Fruit fly (Drosophila melanogaster): ENCODE data around the gene Exo84.

dm6 chr3R:26026631-26027274 is 25.3 kb downstream of the Exo84 start:
- no peak for TF ChIP-seq Pif1A (GFP tag; optimal IDR thresholded peaks at IDR 0.05)
- no peak for TF ChIP-seq CG8301 (tag; optimal IDR thresholded peaks at IDR 0.05)
- TF ChIP-seq Snoo (tag; optimal IDR thresholded peaks at IDR 0.05): no peak
- TF ChIP-seq CG17806 (tag; optimal IDR thresholded peaks at IDR 0.05): no peak
- TF ChIP-seq CG12605 (GFP tag; IDR thresholded peaks at IDR 0.05): no peak
- TF ChIP-seq CG15710 (tag; optimal IDR thresholded peaks at IDR 0.05): no peak
- no peak for TF ChIP-seq rn (GFP tag; IDR thresholded peaks at IDR 0.05)
